Worm (Caenorhabditis elegans): ENCODE data around the gene ceh-18.
A peak's percentile ranks its signal among the peaks of the same experiment; 100 is the strongest.

ceh-18 gene

DNA sequence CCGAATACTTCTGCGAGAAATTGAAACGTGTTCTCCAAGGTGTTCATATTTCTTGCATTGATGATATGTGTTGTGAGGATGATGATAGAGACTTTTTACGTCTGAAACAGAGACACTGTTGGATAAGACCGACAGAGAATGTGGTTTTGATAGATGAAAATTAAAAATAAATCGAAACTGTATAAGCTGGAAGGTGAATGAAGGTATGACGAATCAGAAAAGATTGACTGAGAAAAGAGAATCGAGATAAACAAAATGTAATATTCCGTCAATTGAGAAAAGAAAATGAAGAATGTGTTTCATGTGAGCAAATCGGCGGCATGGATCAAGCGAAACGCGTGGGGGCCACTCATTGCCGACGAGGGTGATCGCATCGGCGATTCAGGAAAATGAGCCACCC, at the start of gene ceh-18:
TSS of gene ceh-18 (minus strand) at position 101 of the 400 bp plus-strand sequence.
- TF ChIP-seq zfh-2 (GFP tag; conservative IDR thresholded peaks at IDR 0.05) (0 out of 2 replicates have a peak, but pooled peaks have one; percentile 44), F55B11.4 (tag; optimal IDR thresholded peaks at IDR 0.05; ENCODE audit: borderline replicate concordance, insufficient read depth) (no peak), sdz-38 (tag; optimal IDR thresholded peaks at IDR 0.05) (no peak)

- TF ChIP-seq madf-6 (GFP tag; IDR thresholded peaks at IDR 0.05), result no peak
- TF ChIP-seq ama-1 (optimal IDR thresholded peaks at IDR 0.05), result no peak
- no peak for TF ChIP-seq ama-1 (GFP tag; optimal IDR thresholded peaks at IDR 0.05)
- TF ChIP-seq egrh-3 (GFP tag; IDR thresholded peaks at IDR 0.05), result no peak
Observed at ce11 chrX:3904568-3904967, 47.0 kb upstream of the ceh-18 start, which contains the start of gene sup-12. Gene sup-12, plus strand, starts transcription at chrX:3904584.

DNA sequence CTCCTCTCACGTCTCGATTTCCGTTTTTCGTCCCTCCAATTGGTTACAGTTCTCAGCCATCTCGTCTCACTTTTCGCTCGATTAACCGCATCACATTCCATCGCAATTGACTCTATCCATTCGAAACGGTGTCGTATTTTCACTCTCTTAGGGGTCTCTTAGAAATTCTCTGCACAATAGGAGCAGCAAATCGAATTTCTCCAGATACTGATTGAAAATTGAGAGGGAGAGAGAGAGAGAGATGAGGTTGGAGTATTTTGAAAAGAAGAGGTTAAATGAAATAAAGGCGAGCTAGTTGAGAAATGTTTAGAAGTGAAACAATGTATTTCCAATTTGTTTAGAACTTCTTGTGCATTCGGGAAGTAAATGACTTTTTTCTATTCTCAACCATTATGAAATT, 43.8 kb upstream of the ceh-18 start:
- TF ChIP-seq repo-1 (tag; optimal IDR thresholded peaks at IDR 0.05), result no peak
- no peak for TF ChIP-seq K12H6.12 (tag; optimal IDR thresholded peaks at IDR 0.05)
- TF ChIP-seq rpc-1 (optimal IDR thresholded peaks at IDR 0.05), result no peak
- no peak for TF ChIP-seq rpc-1 (tag; optimal IDR thresholded peaks at IDR 0.05)
- TF ChIP-seq ceh-79 (tag; optimal IDR thresholded peaks at IDR 0.05), result no peak
- no peak for TF ChIP-seq madf-3 (GFP tag; IDR thresholded peaks at IDR 0.05)
- TF ChIP-seq hrde-1 (tag; optimal IDR thresholded peaks at IDR 0.05; ENCODE audit: borderline replicate concordance), result no peak
- TF ChIP-seq atf-7 (tag; optimal IDR thresholded peaks at IDR 0.05), result no peak

ce11 chrX:3900715-3901114, 43.1 kb upstream of the ceh-18 start:
- TF ChIP-seq egrh-3 (GFP tag; IDR thresholded peaks at IDR 0.05) (0 out of 2 replicates have a peak, but pooled peaks have one; percentile 62), aptf-2 (GFP tag; conservative IDR thresholded peaks at IDR 0.05) (no peak), K12H6.12 (tag; optimal IDR thresholded peaks at IDR 0.05) (peak; percentile 9), zfh-2 (GFP tag; conservative IDR thresholded peaks at IDR 0.05) (peak; percentile 94)

DNA sequence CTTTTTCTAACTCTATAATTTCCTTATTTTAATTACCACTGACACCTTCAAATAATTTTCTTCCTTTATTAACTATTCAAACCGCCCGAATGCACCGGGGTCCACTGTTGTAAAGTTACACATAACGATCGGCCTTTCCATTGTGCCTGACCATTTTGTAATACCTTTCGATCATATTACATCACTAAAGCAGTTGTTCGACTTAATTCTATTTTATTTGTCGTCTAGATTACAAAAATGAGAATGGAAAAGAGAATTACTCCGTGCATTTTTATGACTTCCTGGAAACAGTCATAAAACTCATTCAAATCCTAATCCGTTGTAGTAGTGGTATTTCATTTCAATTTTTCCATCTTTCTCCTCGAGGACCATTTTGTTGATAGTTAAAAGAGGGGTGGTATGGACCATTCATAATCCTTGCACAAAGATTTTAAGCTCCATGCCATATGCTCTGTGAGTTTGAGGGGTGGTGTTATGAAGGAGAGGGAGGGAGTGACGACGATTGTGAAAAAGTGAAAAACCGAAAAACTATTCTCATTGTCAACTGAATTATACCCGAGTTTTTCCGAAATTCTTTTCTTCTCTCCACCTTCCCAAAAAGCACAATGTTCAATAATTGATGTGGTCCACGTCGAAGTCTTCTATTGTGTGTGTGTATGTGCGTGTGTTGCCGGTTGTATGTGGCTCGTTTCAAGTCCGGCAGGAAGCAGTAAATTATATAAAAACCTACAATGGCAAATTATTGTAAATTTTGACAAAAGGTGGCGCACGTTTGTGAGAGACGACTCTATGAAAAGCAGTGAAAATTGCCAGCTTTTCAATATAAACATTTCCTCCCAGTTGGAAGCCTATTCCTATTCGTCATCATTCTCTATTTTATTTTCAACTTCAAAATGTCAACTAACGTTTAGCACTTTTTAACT, 40.9 kb upstream of the ceh-18 start:
- TF ChIP-seq die-1 (tag; optimal IDR thresholded peaks at IDR 0.05), result no peak
- TF ChIP-seq let-607 (tag; optimal IDR thresholded peaks at IDR 0.05), result no peak
- TF ChIP-seq him-1 (tag; optimal IDR thresholded peaks at IDR 0.05), result no peak
- no peak for TF ChIP-seq ztf-22 (GFP tag; optimal IDR thresholded peaks at IDR 0.05)
- no peak for TF ChIP-seq lin-26 (GFP tag; IDR thresholded peaks at IDR 0.05)
- TF ChIP-seq nfya-2 (GFP tag; IDR thresholded peaks at IDR 0.05), result no peak
- TF ChIP-seq somi-1 (GFP tag; optimal IDR thresholded peaks at IDR 0.05), result no peak
- TF ChIP-seq repo-1 (tag; optimal IDR thresholded peaks at IDR 0.05), result no peak

DNA sequence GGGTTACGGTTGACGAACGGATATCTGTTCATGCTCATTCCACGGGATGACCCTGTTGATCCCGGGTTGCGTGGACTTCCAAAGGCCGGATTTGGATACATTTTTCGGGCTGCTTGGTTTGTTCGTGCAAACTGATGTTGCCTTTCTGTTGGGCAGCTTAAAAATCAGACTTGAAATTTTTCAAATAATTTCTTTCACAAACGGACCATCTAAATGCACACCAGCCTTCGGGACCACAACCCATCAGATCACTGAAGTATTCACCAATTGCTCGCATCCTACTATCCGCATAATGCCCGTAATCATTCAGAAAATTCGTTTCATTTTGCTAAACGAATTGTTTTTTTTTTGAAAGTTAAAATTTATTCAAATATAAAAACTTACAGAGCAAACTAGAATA, 38.0 kb upstream of the ceh-18 start, which contains the start of gene F47F2.3:
TSS of gene F47F2.3 (minus strand) at position 101 of the 400 bp plus-strand sequence.
- TF ChIP-seq ceh-40 (GFP tag; IDR thresholded peaks at IDR 0.05) (no peak), pha-4 (tag; optimal IDR thresholded peaks at IDR 0.05) (no peak), gei-17 (GFP tag; optimal IDR thresholded peaks at IDR 0.05) (no peak), F52B5.7 (tag; optimal IDR thresholded peaks at IDR 0.05) (no peak)

ce11 chrX:3887595-3887994, 30.0 kb upstream of the ceh-18 start:
- TF ChIP-seq lir-1 (GFP tag; conservative IDR thresholded peaks at IDR 0.05) (0 out of 2 replicates have a peak, but pooled peaks have one; percentile 35), egrh-3 (GFP tag; IDR thresholded peaks at IDR 0.05) (peak; percentile 50; the same call in 1 of the 2 replicates), zfh-2 (GFP tag; conservative IDR thresholded peaks at IDR 0.05) (peak; percentile 87), mcd-1 (GFP tag; IDR thresholded peaks at IDR 0.05) (no peak)
